Fruit fly (Drosophila melanogaster) whole organism, embryonic: ENCODE results near the gene CG5080.

Source experiments
- Aef1 ChIP-seq: fragments of 200-800 bp; sonication (Bioruptor generic); IDR thresholded peaks from 3 replicates; pipeline ENCODE4 v1.3.6; 2022; ENCODE audit warnings: missing biosample characterization, missing genetic modification characterization
- CG1024 ChIP-seq: fragments of 200-800 bp; sonication (Bioruptor generic); IDR thresholded peaks from 2 replicates; pipeline ENCODE4 v1.3.6; 2022; ENCODE audit warnings: missing biosample characterization, missing genetic modification characterization
- CG14014 ChIP-seq: fragments of 200-800 bp; sonication (Bioruptor generic); IDR thresholded peaks from 2 replicates; pipeline ENCODE4 v1.3.6; 2022; ENCODE audit warnings: missing biosample characterization, missing genetic modification characterization
- CG14441 ChIP-seq: fragments of 200-800 bp; sonication (Bioruptor generic); IDR thresholded peaks from 2 replicates; pipeline ENCODE4 v1.3.6; 2022; ENCODE audit warnings: missing biosample characterization, missing genetic modification characterization
- CG15011 ChIP-seq: fragments of 200-800 bp; sonication (Bioruptor generic); optimal IDR thresholded peaks from 3 replicates; lab custom pipeline; 2018; ENCODE audit warnings: missing biosample characterization, mild to moderate bottlenecking, missing genetic modification characterization
- CG15479 ChIP-seq: fragments of 200-800 bp; sonication (Bioruptor generic); optimal IDR thresholded peaks from 3 replicates; lab custom pipeline; 2019; ENCODE audit warnings: missing biosample characterization, mild to moderate bottlenecking, missing genetic modification characterization, moderate library complexity
- CG1603 ChIP-seq: fragments of 200-800 bp; sonication (Bioruptor generic); optimal IDR thresholded peaks from 2 replicates; lab custom pipeline; 2019; ENCODE audit warnings: missing biosample characterization, mild to moderate bottlenecking, missing genetic modification characterization, moderate library complexity
- CG17328 ChIP-seq: fragments of 200-800 bp; sonication (Bioruptor generic); IDR thresholded peaks from 2 replicates; pipeline ENCODE4 v1.3.6; 2022; ENCODE audit warnings: missing biosample characterization, missing genetic modification characterization
- CG17359 ChIP-seq: fragments of 200-800 bp; sonication (Bioruptor generic); optimal IDR thresholded peaks from 3 replicates; lab custom pipeline; 2018; ENCODE audit warnings: missing biosample characterization, mild to moderate bottlenecking, missing genetic modification characterization, moderate library complexity
- CG17361 ChIP-seq: fragments of 200-800 bp; sonication (Bioruptor generic); IDR thresholded peaks from 3 replicates; pipeline ENCODE4 v1.3.6; 2022; ENCODE audit warnings: missing biosample characterization, missing genetic modification characterization
- CG3065 ChIP-seq: fragments of 200-800 bp; sonication (Bioruptor generic); optimal IDR thresholded peaks from 2 replicates; lab custom pipeline; 2016; ENCODE audit warnings: missing biosample characterization, missing genetic modification characterization
- CG31388 ChIP-seq: fragments of 200-800 bp; sonication (Bioruptor generic); optimal IDR thresholded peaks from 2 replicates; lab custom pipeline; 2016; ENCODE audit warnings: missing biosample characterization, missing genetic modification characterization
- CG33213 ChIP-seq: fragments of 200-800 bp; sonication (Bioruptor generic); optimal IDR thresholded peaks from 3 replicates; lab custom pipeline; 2016; ENCODE audit warnings: missing biosample characterization, missing genetic modification characterization
- CG4617 ChIP-seq: fragments of 200-800 bp; sonication (Bioruptor generic); optimal IDR thresholded peaks from 3 replicates; lab custom pipeline; 2016; ENCODE audit warnings: missing biosample characterization, missing genetic modification characterization, borderline replicate concordance
- CG6272 ChIP-seq: fragments of 200-800 bp; sonication (Bioruptor generic); IDR thresholded peaks from 2 replicates; pipeline ENCODE4 v1.3.6; 2022; ENCODE audit warnings: missing biosample characterization, missing genetic modification characterization
- CG8290 ChIP-seq, 3 experiments: fragments of 200-800 bp; sonication (Bioruptor generic); optimal IDR thresholded peaks; 2 replicates each; lab custom pipeline; 2016 to 2019; ENCODE audit warnings: missing biosample characterization in 3 of 3, missing genetic modification characterization in 3 of 3, mild to moderate bottlenecking in 2 of 3, moderate library complexity in 1 of 3
- Chrac-16 ChIP-seq: fragments of 200-800 bp; sonication (Bioruptor generic); optimal IDR thresholded peaks from 3 replicates; lab custom pipeline; 2016; ENCODE audit warnings: missing biosample characterization, missing genetic modification characterization
- Fer3 ChIP-seq: fragments of 200-800 bp; sonication (Bioruptor generic); optimal IDR thresholded peaks from 2 replicates; lab custom pipeline; 2018; ENCODE audit warnings: missing biosample characterization, mild to moderate bottlenecking, missing genetic modification characterization, moderate library complexity
- HLH4C ChIP-seq: fragments of 200-800 bp; sonication (Bioruptor generic); IDR thresholded peaks from 3 replicates; pipeline ENCODE4 v1.3.6; 2022; ENCODE audit warnings: missing biosample characterization, missing genetic modification characterization; ENCODE audit not compliant: partially characterized antibody
- Kr ChIP-seq: fragments of 200-800 bp; sonication (Bioruptor generic); optimal IDR thresholded peaks from 2 replicates; lab custom pipeline; 2017; ENCODE audit warnings: missing biosample characterization, mild to moderate bottlenecking, missing genetic modification characterization
- Myb ChIP-seq: fragments of 200-800 bp; sonication (Bioruptor generic); optimal IDR thresholded peaks from 2 replicates; lab custom pipeline; 2016; ENCODE audit warnings: missing biosample characterization, missing genetic modification characterization
- NC2β ChIP-seq: fragments of 200-800 bp; sonication (Bioruptor generic); optimal IDR thresholded peaks from 2 replicates; lab custom pipeline; 2016; ENCODE audit warnings: missing biosample characterization, missing genetic modification characterization
- Nf-YB ChIP-seq: fragments of 200-800 bp; sonication (Bioruptor generic); optimal IDR thresholded peaks from 3 replicates; lab custom pipeline; 2019; ENCODE audit warnings: missing biosample characterization, mild to moderate bottlenecking, missing genetic modification characterization, moderate library complexity
- Oli ChIP-seq: fragments of 200-800 bp; sonication (Bioruptor generic); optimal IDR thresholded peaks from 2 replicates; lab custom pipeline; 2018; ENCODE audit warnings: missing biosample characterization, mild to moderate bottlenecking, missing genetic modification characterization, moderate library complexity
- Ravus ChIP-seq: fragments of 200-800 bp; sonication (Bioruptor generic); IDR thresholded peaks from 2 replicates; pipeline ENCODE4 v1.3.6; 2022; ENCODE audit warnings: missing biosample characterization, missing genetic modification characterization
- Sox100B ChIP-seq: fragments of 200-800 bp; sonication (Bioruptor generic); optimal IDR thresholded peaks from 3 replicates; lab custom pipeline; 2018; ENCODE audit warnings: missing biosample characterization, mild to moderate bottlenecking, missing genetic modification characterization
- Usf ChIP-seq: fragments of 200-800 bp; sonication (Bioruptor generic); optimal IDR thresholded peaks from 2 replicates; lab custom pipeline; 2017; ENCODE audit warnings: missing genotype, missing biosample characterization, missing genetic modification characterization
- Vsx1 ChIP-seq: fragments of 200-800 bp; sonication (Bioruptor generic); optimal IDR thresholded peaks from 2 replicates; lab custom pipeline; 2017; ENCODE audit warnings: missing biosample characterization, mild to moderate bottlenecking, missing genetic modification characterization, missing genetic modification reagents
- abd-A ChIP-seq: fragments of 200-800 bp; sonication (Bioruptor generic); optimal IDR thresholded peaks from 3 replicates; lab custom pipeline; 2019; ENCODE audit warnings: missing biosample characterization, mild to moderate bottlenecking, missing genetic modification characterization, moderate library complexity
- ase ChIP-seq: fragments of 200-800 bp; sonication (Bioruptor generic); IDR thresholded peaks from 3 replicates; pipeline ENCODE4 v1.3.6; 2022; ENCODE audit warnings: missing biosample characterization, missing genetic modification characterization
- crp ChIP-seq, 2 experiments: fragments of 200-800 bp; sonication (Bioruptor generic); optimal IDR thresholded peaks; 2 replicates in 1 of 2; 3 replicates in 1 of 2; lab custom pipeline; 2017; ENCODE audit warnings: missing biosample characterization in 2 of 2, missing genetic modification characterization in 2 of 2, mild to moderate bottlenecking in 1 of 2, moderate library complexity in 1 of 2
- danr ChIP-seq: fragments of 200-800 bp; sonication (Bioruptor generic); IDR thresholded peaks from 2 replicates; pipeline ENCODE4 v1.3.6; 2022; ENCODE audit warnings: missing biosample characterization, missing genetic modification characterization
- fu2 ChIP-seq: fragments of 200-800 bp; sonication (Bioruptor generic); optimal IDR thresholded peaks from 2 replicates; lab custom pipeline; 2016; ENCODE audit warnings: missing biosample characterization, missing genetic modification characterization
- gfzf ChIP-seq: fragments of 200-800 bp; sonication (Bioruptor generic); optimal IDR thresholded peaks from 2 replicates; lab custom pipeline; 2016; ENCODE audit warnings: missing biosample characterization, mild to moderate bottlenecking, missing genetic modification characterization, moderate library complexity
- gt ChIP-seq: fragments of 200-800 bp; sonication (Bioruptor generic); IDR thresholded peaks from 2 replicates; pipeline ENCODE4 v1.3.6; 2022; ENCODE audit warnings: missing biosample characterization, missing genetic modification characterization
- lola ChIP-seq, 3 experiments: fragments of >200 bp in 2 of 3; fragments of 200-800 bp in 1 of 3; sonication (Bioruptor generic) in 1 of 3; optimal IDR thresholded peaks; 2 replicates each; lab custom pipeline; 2017 to 2019; ENCODE audit warnings: missing biosample characterization in 3 of 3, missing genetic modification characterization in 3 of 3, mild to moderate bottlenecking in 1 of 3, moderate library complexity in 1 of 3
- mld ChIP-seq: fragments of 200-800 bp; sonication (Bioruptor generic); IDR thresholded peaks from 3 replicates; pipeline ENCODE4 v1.3.6; 2022; ENCODE audit warnings: missing biosample characterization, missing genetic modification characterization; ENCODE audit not compliant: partially characterized antibody
- nmo ChIP-seq: fragments of 200-800 bp; sonication (Bioruptor generic); optimal IDR thresholded peaks from 2 replicates; lab custom pipeline; 2018; ENCODE audit warnings: missing biosample characterization, mild to moderate bottlenecking, missing genetic modification characterization, moderate library complexity
- pan ChIP-seq, 4 experiments: fragments of >200 bp in 3 of 4; fragments of 200-800 bp in 1 of 4; sonication (Bioruptor generic) in 1 of 4; optimal IDR thresholded peaks in 3 of 4; IDR thresholded peaks in 1 of 4; 2 replicates each; pipeline versions ENCODE4 v1.3.6 to Lab custom; 2017 to 2022; ENCODE audit warnings: missing biosample characterization in 2 of 4, missing genetic modification characterization in 2 of 4, mixed read lengths in 1 of 4
- pho ChIP-seq: fragments of 200-800 bp; sonication (Bioruptor generic); optimal IDR thresholded peaks from 2 replicates; lab custom pipeline; 2016; ENCODE audit warnings: missing biosample characterization, missing genetic modification characterization
- sens-2 ChIP-seq: fragments of 200-800 bp; sonication (Bioruptor generic); IDR thresholded peaks from 2 replicates; pipeline ENCODE4 v1.3.6; 2022; ENCODE audit warnings: missing biosample characterization, missing genetic modification characterization
- sima ChIP-seq: fragments of 200-800 bp; sonication (Bioruptor generic); optimal IDR thresholded peaks from 2 replicates; lab custom pipeline; 2016; ENCODE audit warnings: missing biosample characterization, missing genetic modification characterization
- trem ChIP-seq: fragments of 200-800 bp; optimal IDR thresholded peaks from 3 replicates; lab custom pipeline; 2019; ENCODE audit warnings: missing biosample characterization, mild to moderate bottlenecking, missing genetic modification characterization, moderate library complexity
- tup ChIP-seq: fragments of 200-800 bp; sonication (Bioruptor generic); optimal IDR thresholded peaks from 2 replicates; lab custom pipeline; 2016; ENCODE audit warnings: missing biosample characterization, mild to moderate bottlenecking, missing genetic modification characterization, moderate library complexity
- tx ChIP-seq: fragments of 200-800 bp; sonication (Bioruptor generic); optimal IDR thresholded peaks from 2 replicates; lab custom pipeline; 2016; ENCODE audit warnings: missing biosample characterization, missing genetic modification characterization
- usp ChIP-seq: fragments of >200 bp; optimal IDR thresholded peaks from 2 replicates; lab custom pipeline; 2017; ENCODE audit warnings: missing biosample characterization, missing genetic modification characterization

Gene CG5080

dm6 chr2L:1128932-1129887 lies 34.5 kb downstream of the CG5080 start, which contains the start of the genes Pino and TBC1D23 (continued):
- TF ChIP-seq pho (peak; percentile 63), CG15479 (GFP tag; lab: Kevin White, UChicago) (no peak), abd-A (tag; lab: Kevin White, UChicago) (no peak), Usf (GFP tag; lab: Kevin White, UChicago) (peak; percentile 35), gfzf (GFP tag; lab: Kevin White, UChicago) (no peak), CG14014 (GFP tag; lab: Robert Waterston, UW) (peak; percentile 57; the same call in 1 of the 2 replicates), Kr (GFP tag; lab: Kevin White, UChicago) (no peak), lola (GFP tag; optimal IDR thresholded peaks at IDR 0.05; lab: Kevin White, UChicago) (peak in 1 of 3 experiments; percentile 79), gt (GFP tag; lab: Robert Waterston, UW) (no peak), CG8290 (GFP tag; optimal IDR thresholded peaks at IDR 0.05; lab: Kevin White, UChicago) (no peak), CG8290 (tag; optimal IDR thresholded peaks at IDR 0.05; lab: Kevin White, UChicago) (peak in 1 of 2 experiments; percentile 58), CG31388 (peak; percentile 25), CG33213 (GFP tag; lab: Kevin White, UChicago) (peak; percentile 14), CG4617 (GFP tag; lab: Kevin White, UChicago) (no peak), pan (optimal IDR thresholded peaks at IDR 0.05; lab: Kevin White, UChicago) (no peak), pan (GFP tag; optimal IDR thresholded peaks at IDR 0.05 in 1 of 2, IDR thresholded peaks at IDR 0.05 in 1 of 2) (peak in 1 of 2 experiments; percentile 77), usp (no peak), crp (GFP tag; optimal IDR thresholded peaks at IDR 0.05; lab: Kevin White, UChicago) (no peak), Ravus (GFP tag; lab: Robert Waterston, UW) (no peak; the same call in 1 of the 2 replicates), CG3065 (GFP tag; lab: Kevin White, UChicago) (peak; percentile 5), NC2β (GFP tag; lab: Kevin White, UChicago) (no peak), nmo (GFP tag; lab: Kevin White, UChicago) (peak; percentile 89), CG1603 (tag; lab: Kevin White, UChicago) (peak; percentile 6), HLH4C (peak; percentile 41; the same call in 1 of the 3 replicates), CG14441 (GFP tag; lab: Robert Waterston, UW) (peak; percentile 79), CG6272 (GFP tag; lab: Robert Waterston, UW) (peak; percentile 65), Aef1 (peak; percentile 71), CG1024 (0 out of 2 replicates have a peak, but pooled peaks have one; percentile 34), sima (GFP tag; lab: Kevin White, UChicago) (no peak), CG17328 (GFP tag; lab: Robert Waterston, UW) (peak; percentile 70), Sox100B (GFP tag; lab: Kevin White, UChicago) (peak; percentile 71), mld (GFP tag; lab: Robert Waterston, UW) (no peak), Oli (tag; lab: Kevin White, UChicago) (peak; percentile 33), ase (GFP tag; lab: Robert Waterston, UW) (no peak), Chrac-16 (GFP tag; lab: Kevin White, UChicago) (peak; percentile 73), Fer3 (tag; lab: Kevin White, UChicago) (peak; percentile 59), tx (GFP tag; lab: Kevin White, UChicago) (no peak), fu2 (peak; percentile 9), trem (tag; lab: Kevin White, UChicago) (peak; percentile 71), Myb (peak; percentile 52), CG17359 (peak; percentile 51), tup (GFP tag; lab: Kevin White, UChicago) (no peak), sens-2 (GFP tag; lab: Robert Waterston, UW) (no peak), CG15011 (GFP tag; lab: Kevin White, UChicago) (no peak), CG17361 (GFP tag; lab: Robert Waterston, UW) (peak; percentile 85), Vsx1 (peak; percentile 19), Nf-YB (GFP tag; lab: Kevin White, UChicago) (peak; percentile 41), danr (GFP tag; lab: Robert Waterston, UW) (peak; percentile 38; the same call in 1 of the 2 replicates)
